Worm (Caenorhabditis elegans) whole organism, L3 larva: ENCODE data around the gene nep-11.
"Not testable (repeated sequence)": the region's sequence is repeated elsewhere in the genome, so short reads cannot be mapped to it uniquely, and the experiment has no call there.

ENCODE experiments used
- R02D3.7 ChIP-seq: fragments of 150-350 bp; optimal IDR thresholded peaks from 2 replicates; lab custom pipeline; 2014; ENCODE audit warnings: missing biosample characterization, missing genetic modification characterization
- ZK546.5 ChIP-seq: sonication (generic microtip); optimal IDR thresholded peaks from 2 replicates; lab custom pipeline; 2017; ENCODE audit warnings: missing biosample characterization, missing genetic modification characterization
- ceh-16 ChIP-seq: sonication (generic microtip); optimal IDR thresholded peaks from 2 replicates; lab custom pipeline; 2017; ENCODE audit warnings: missing biosample characterization, missing genetic modification characterization
- daf-12 ChIP-seq: fragments of 150-350 bp; optimal IDR thresholded peaks from 2 replicates; lab custom pipeline; 2014; ENCODE audit warnings: missing biosample characterization, missing genetic modification reagents, missing genetic modification characterization
- egl-27 ChIP-seq: sonication (generic microtip); optimal IDR thresholded peaks from 4 replicates; lab custom pipeline; 2017; ENCODE audit warnings: missing biosample characterization, missing genetic modification reagents, missing genetic modification characterization
- egl-5 ChIP-seq: fragments of 150-350 bp; optimal IDR thresholded peaks from 2 replicates; lab custom pipeline; 2017; ENCODE audit warnings: missing biosample characterization, missing genetic modification reagents, missing genetic modification characterization, inconsistent platforms
- elt-1 ChIP-seq: fragments of 150-350 bp; optimal IDR thresholded peaks from 2 replicates; lab custom pipeline; 2014; ENCODE audit warnings: missing biosample characterization, missing genetic modification characterization
- elt-3 ChIP-seq, 3 experiments: fragments of 150-350 bp in 1 of 3; sonication (generic microtip) in 2 of 3; optimal IDR thresholded peaks; 2 replicates in 2 of 3; 4 replicates in 1 of 3; lab custom pipeline; 2014 to 2017; ENCODE audit warnings: missing biosample characterization in 3 of 3, missing genetic modification characterization in 3 of 3
- eor-1 ChIP-seq, 2 experiments: fragments of 150-350 bp; optimal IDR thresholded peaks; 2 replicates each; lab custom pipeline; 2014 to 2018; ENCODE audit warnings: missing biosample characterization in 2 of 2, missing genetic modification characterization in 2 of 2
- fkh-10 ChIP-seq: sonication (generic microtip); optimal IDR thresholded peaks from 2 replicates; lab custom pipeline; 2017; ENCODE audit warnings: missing biosample characterization, missing genetic modification reagents, missing genetic modification characterization
- fkh-2 ChIP-seq: fragments of 150-350 bp; optimal IDR thresholded peaks from 2 replicates; lab custom pipeline; 2014; ENCODE audit warnings: missing biosample characterization, missing genetic modification reagents, missing genetic modification characterization
- fos-1 ChIP-seq: fragments of 150-350 bp; optimal IDR thresholded peaks from 2 replicates; lab custom pipeline; 2014; ENCODE audit warnings: missing biosample characterization, missing genetic modification characterization
- jun-1 ChIP-seq: fragments of 150-350 bp; optimal IDR thresholded peaks from 2 replicates; lab custom pipeline; 2014; ENCODE audit warnings: missing biosample characterization, missing genetic modification reagents, missing genetic modification characterization
- lin-15B ChIP-seq: fragments of 150-350 bp; optimal IDR thresholded peaks from 2 replicates; lab custom pipeline; 2014; ENCODE audit warnings: missing biosample characterization, missing genetic modification characterization
- lin-39 ChIP-seq: fragments of 150-350 bp; optimal IDR thresholded peaks from 2 replicates; lab custom pipeline; 2018; ENCODE audit warnings: missing biosample characterization, missing genetic modification reagents, missing genetic modification characterization
- lsy-12 ChIP-seq: sonication (generic microtip); optimal IDR thresholded peaks from 2 replicates; lab custom pipeline; 2016; ENCODE audit warnings: mild to moderate bottlenecking, missing genetic modification characterization, missing compliant biosample characterization
- mdl-1 ChIP-seq: fragments of 150-350 bp; optimal IDR thresholded peaks from 2 replicates; lab custom pipeline; 2014; ENCODE audit warnings: missing biosample characterization, missing genetic modification characterization
- mml-1 ChIP-seq: fragments of 150-350 bp; sonication (generic microtip); optimal IDR thresholded peaks from 3 replicates; lab custom pipeline; 2014; ENCODE audit warnings: missing biosample characterization, missing genetic modification characterization
- nfya-1 ChIP-seq: sonication (generic microtip); optimal IDR thresholded peaks from 2 replicates; lab custom pipeline; 2017; ENCODE audit warnings: missing genetic modification characterization, mild to moderate bottlenecking, missing compliant biosample characterization, antibody characterized with exemption, moderate library complexity; ENCODE audit not compliant: insufficient read depth
- nhr-11 ChIP-seq: fragments of 150-350 bp; optimal IDR thresholded peaks from 2 replicates; lab custom pipeline; 2014; ENCODE audit warnings: missing biosample characterization, missing genetic modification characterization
- nhr-23 ChIP-seq: fragments of 150-350 bp; optimal IDR thresholded peaks from 2 replicates; lab custom pipeline; 2014; ENCODE audit warnings: missing biosample characterization, missing genetic modification reagents, missing genetic modification characterization
- nhr-237 ChIP-seq: fragments of 150-350 bp; optimal IDR thresholded peaks from 2 replicates; lab custom pipeline; 2014; ENCODE audit warnings: missing biosample characterization, missing genetic modification characterization
- nhr-25 ChIP-seq: sonication (generic microtip); optimal IDR thresholded peaks from 2 replicates; lab custom pipeline; 2017; ENCODE audit warnings: missing biosample characterization, missing genetic modification characterization
- nhr-43 ChIP-seq: sonication (generic microtip); optimal IDR thresholded peaks from 2 replicates; lab custom pipeline; 2016; ENCODE audit warnings: mild to moderate bottlenecking, missing genetic modification characterization, missing compliant biosample characterization; ENCODE audit not compliant: poor library complexity, severe bottlenecking
- nhr-67 ChIP-seq: fragments of 150-350 bp; optimal IDR thresholded peaks from 2 replicates; lab custom pipeline; 2014; ENCODE audit warnings: missing biosample characterization, missing genetic modification characterization
- nhr-76 ChIP-seq: fragments of 150-350 bp; sonication (generic microtip); optimal IDR thresholded peaks from 5 replicates; lab custom pipeline; 2014; ENCODE audit warnings: missing biosample characterization, missing genetic modification characterization
- nhr-77 ChIP-seq: fragments of 150-350 bp; optimal IDR thresholded peaks from 2 replicates; lab custom pipeline; 2014; ENCODE audit warnings: missing biosample characterization, missing genetic modification characterization
- pqm-1 ChIP-seq: fragments of 150-350 bp; optimal IDR thresholded peaks from 2 replicates; lab custom pipeline; 2017; ENCODE audit warnings: missing biosample characterization, missing genetic modification characterization, inconsistent platforms
- sea-2 ChIP-seq: fragments of 150-350 bp; sonication (generic microtip); optimal IDR thresholded peaks from 4 replicates; lab custom pipeline; 2014; ENCODE audit warnings: missing biosample characterization, missing genetic modification reagents, missing genetic modification characterization
- tbx-2 ChIP-seq: sonication (generic microtip); optimal IDR thresholded peaks from 2 replicates; lab custom pipeline; 2016; ENCODE audit warnings: mild to moderate bottlenecking, missing genetic modification characterization, missing compliant biosample characterization
- unc-62 ChIP-seq: fragments of 150-350 bp; sonication (generic microtip); optimal IDR thresholded peaks from 4 replicates; lab custom pipeline; 2014; ENCODE audit warnings: missing biosample characterization, missing genetic modification reagents, missing genetic modification characterization
- ztf-11 ChIP-seq: fragments of 150-350 bp; optimal IDR thresholded peaks from 2 replicates; lab custom pipeline; 2014; ENCODE audit warnings: missing biosample characterization, missing genetic modification characterization

The nep-11 gene

ce11 chrII:3449514-3449913, 24.2 kb upstream of the nep-11 start, which contains the start of gene C16C8.14:
Gene C16C8.14, plus strand, starts transcription at chrII:3449814.
- TF ChIP-seq fos-1 (tag; lab: Kevin White, UChicago); nhr-76 (tag; lab: Kevin White, UChicago); jun-1: not testable (repeated sequence)

- no peak for TF ChIP-seq lin-39 (tag; lab: Kevin White, UChicago)
- TF ChIP-seq ZK546.5, result no peak
- no peak for TF ChIP-seq nhr-237 (tag; lab: Kevin White, UChicago)
- no peak for TF ChIP-seq nhr-76 (tag; lab: Kevin White, UChicago)
- TF ChIP-seq nhr-11 (tag; lab: Kevin White, UChicago), result no peak
- TF ChIP-seq, all 47 proteins: peak for 0
Measured at ce11 chrII:3448776-3449280, 23.5 kb upstream of the nep-11 start, which contains the start of gene C16C8.25. Gene C16C8.25, plus strand, starts transcription at chrII:3449230.

DNA sequence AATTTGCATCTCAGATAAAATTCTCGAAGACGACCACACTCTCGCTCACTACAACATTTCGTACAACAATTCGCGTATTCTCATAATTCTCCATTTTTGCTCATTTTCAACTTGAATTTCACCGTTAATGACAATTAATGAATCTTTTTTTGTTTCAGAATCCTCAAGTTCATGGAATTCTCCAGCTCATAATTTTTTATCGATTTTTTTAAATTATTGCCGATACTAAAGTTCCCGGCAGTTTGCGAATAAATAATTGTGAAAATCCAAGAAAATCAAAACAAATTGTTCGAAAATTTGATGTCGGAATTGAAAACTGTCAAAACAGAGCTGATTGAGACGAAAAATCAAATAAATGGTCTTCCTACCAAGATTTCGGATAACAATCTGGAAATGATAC, 22.6 kb upstream of the nep-11 start, which contains the start of gene C16C8.21:
Gene C16C8.21, plus strand, starts transcription at position 301 of the 400 bp plus-strand sequence.
- TF ChIP-seq unc-62 (GFP tag; lab: Kevin White, UChicago), result no peak
- TF ChIP-seq sea-2, result no peak
- TF ChIP-seq eor-1 (tag; optimal IDR thresholded peaks at IDR 0.05; lab: Kevin White, UChicago), result no peak
- TF ChIP-seq daf-12 (tag; lab: Kevin White, UChicago), result no peak
- TF ChIP-seq mml-1 (tag; lab: Kevin White, UChicago), result no peak
- no peak for TF ChIP-seq nhr-237 (tag; lab: Kevin White, UChicago)
- no peak for TF ChIP-seq nhr-23 (tag; lab: Kevin White, UChicago)
- TF ChIP-seq, all 47 proteins: peak for 0

ce11 chrII:3446647-3447046, 21.3 kb upstream of the nep-11 start, which contains the start of the genes C16C8.20 and gldi-6:
Gene C16C8.20, plus strand, starts transcription at chrII:3446947.
Gene gldi-6, plus strand, starts transcription at chrII:3446947.
- TF ChIP-seq nhr-25 (tag; lab: Kevin White, UChicago) (no peak), nhr-43 (no peak), nhr-237 (tag; lab: Kevin White, UChicago) (no peak), jun-1 (no peak), ceh-16 (tag; lab: Kevin White, UChicago) (no peak), mdl-1 (tag; lab: Kevin White, UChicago) (no peak), fkh-2 (tag; lab: Kevin White, UChicago) (no peak), lin-15B (tag; lab: Kevin White, UChicago) (no peak), daf-12 (tag; lab: Kevin White, UChicago) (no peak), sea-2 (no peak), nfya-1 (tag; lab: Kevin White, UChicago) (no peak), lsy-12 (tag; lab: Kevin White, UChicago) (no peak), R02D3.7 (no peak), fos-1 (tag; lab: Kevin White, UChicago) (no peak), mml-1 (tag; lab: Kevin White, UChicago) (no peak)

ce11 chrII:3445285-3445806, 20.0 kb upstream of the nep-11 start, which contains the start of the genes C16C8.5 and C16C8.16:
Gene C16C8.5, minus strand, starts transcription at chrII:3445385.
Gene C16C8.16, plus strand, starts transcription at chrII:3445756.
- TF ChIP-seq fkh-2 (tag; lab: Kevin White, UChicago) (no peak), lin-39 (tag; lab: Kevin White, UChicago) (no peak), fkh-10 (GFP tag; lab: Kevin White, UChicago) (no peak), nhr-77 (no peak), elt-3 (tag; optimal IDR thresholded peaks at IDR 0.05; lab: Kevin White, UChicago) (no peak), sea-2 (no peak), R02D3.7 (no peak), mml-1 (tag; lab: Kevin White, UChicago) (no peak), elt-1 (no peak), pqm-1 (tag; lab: Kevin White, UChicago) (no peak), nhr-23 (tag; lab: Kevin White, UChicago) (no peak)

DNA sequence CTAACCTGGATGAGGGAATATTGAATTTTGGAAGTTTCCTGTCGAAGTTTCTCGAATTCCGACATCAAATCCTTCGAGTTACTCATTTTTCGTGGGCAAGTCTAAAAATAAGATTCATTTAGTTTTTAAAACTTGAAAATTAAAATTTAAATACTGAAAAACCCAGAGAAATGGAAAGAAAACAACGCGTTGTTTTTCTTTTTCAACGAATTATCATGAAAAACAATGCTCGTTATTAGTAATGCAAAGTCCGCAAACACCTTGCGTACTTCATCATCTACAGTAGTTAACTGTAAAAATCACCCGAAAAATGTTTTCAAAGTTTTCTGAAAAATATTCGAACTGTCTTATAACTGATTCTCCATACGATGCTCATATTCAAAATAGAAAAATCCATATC, 18.9 kb upstream of the nep-11 start, which contains the start of gene C16C8.4:
Gene C16C8.4, minus strand, starts transcription at position 101 of the 400 bp plus-strand sequence.
- TF ChIP-seq ztf-11 (tag; lab: Kevin White, UChicago), result no peak
- TF ChIP-seq nhr-67, result no peak
- TF ChIP-seq tbx-2 (tag; lab: Kevin White, UChicago), result no peak
- TF ChIP-seq lin-39 (tag; lab: Kevin White, UChicago), result no peak
- TF ChIP-seq sea-2, result no peak
- TF ChIP-seq pqm-1 (tag; lab: Kevin White, UChicago), result no peak
- no peak for TF ChIP-seq jun-1
- TF ChIP-seq lsy-12 (tag; lab: Kevin White, UChicago), result no peak
- TF ChIP-seq mml-1 (tag; lab: Kevin White, UChicago), result no peak
- TF ChIP-seq elt-1, result no peak
- no peak for TF ChIP-seq eor-1 (tag; optimal IDR thresholded peaks at IDR 0.05; lab: Kevin White, UChicago)
- no peak for TF ChIP-seq fkh-2 (tag; lab: Kevin White, UChicago)
- no peak for TF ChIP-seq fos-1 (tag; lab: Kevin White, UChicago)
- TF ChIP-seq nhr-237 (tag; lab: Kevin White, UChicago), result no peak
- TF ChIP-seq egl-27 (tag; lab: Kevin White, UChicago), result no peak
- TF ChIP-seq unc-62 (GFP tag; lab: Kevin White, UChicago), result no peak
- TF ChIP-seq egl-5 (tag; lab: Kevin White, UChicago), result no peak
